Fruit fly (Drosophila melanogaster): ENCODE data around the gene Crag.

Gene Crag

dm6 chrX:8560087-8560999, 31.5 kb upstream of the Crag start, which contains the start of the genes CG12112 and Trf4-1 (continued):
- TF ChIP-seq pzg (GFP tag; optimal IDR thresholded peaks at IDR 0.05), result peak; percentile 91
- no peak for TF ChIP-seq prd (optimal IDR thresholded peaks at IDR 0.05)
- TF ChIP-seq prd (GFP tag; IDR thresholded peaks at IDR 0.05), result no peak
- TF ChIP-seq CG31224 (GFP tag; IDR thresholded peaks at IDR 0.05), result no peak
- no peak for TF ChIP-seq CG18599 (GFP tag; optimal IDR thresholded peaks at IDR 0.05)
- no peak for TF ChIP-seq CG8359 (GFP tag; optimal IDR thresholded peaks at IDR 0.05; ENCODE audit: borderline replicate concordance)
- TF ChIP-seq Hand (GFP tag; optimal IDR thresholded peaks at IDR 0.05), result no peak
- TF ChIP-seq Mad (GFP tag; optimal IDR thresholded peaks at IDR 0.05), result no peak
- TF ChIP-seq CG17186 (GFP tag; optimal IDR thresholded peaks at IDR 0.05), result peak; percentile 20
- peak; percentile 65; the same call in 2 of the 4 replicates for TF ChIP-seq chinmo (GFP tag; IDR thresholded peaks at IDR 0.05; ENCODE audit: partially characterized antibody)
- TF ChIP-seq sens (GFP tag), result peak; percentile 79
- TF ChIP-seq slou (GFP tag; optimal IDR thresholded peaks at IDR 0.05), result no peak
- peak; percentile 86 for TF ChIP-seq Sin3A (optimal IDR thresholded peaks at IDR 0.05)
- no peak for TF ChIP-seq run (tag; optimal IDR thresholded peaks at IDR 0.05)
- no peak for TF ChIP-seq CG11723 (GFP tag; optimal IDR thresholded peaks at IDR 0.05)
- no peak for TF ChIP-seq caup (GFP tag; optimal IDR thresholded peaks at IDR 0.05; ENCODE audit: severe bottlenecking)
- TF ChIP-seq CG8478 (optimal IDR thresholded peaks at IDR 0.05), result peak; percentile 73
- TF ChIP-seq CG15479 (GFP tag; optimal IDR thresholded peaks at IDR 0.05), result peak; percentile 91
- TF ChIP-seq CG8290 (GFP tag; optimal IDR thresholded peaks at IDR 0.05), result no peak
- peak in 1 of 2 experiments; percentile 38 for TF ChIP-seq CG8290 (tag; optimal IDR thresholded peaks at IDR 0.05)
- no peak for TF ChIP-seq B-H1 (GFP tag; IDR thresholded peaks at IDR 0.05)
- no peak for TF ChIP-seq eyg (GFP tag; optimal IDR thresholded peaks at IDR 0.05)
- TF ChIP-seq CG32772 (GFP tag; IDR thresholded peaks at IDR 0.05), result no peak
- TF ChIP-seq gsb-n (tag; optimal IDR thresholded peaks at IDR 0.05), result no peak
- no peak for TF ChIP-seq CG15011 (GFP tag; optimal IDR thresholded peaks at IDR 0.05)
- TF ChIP-seq zfh1 (GFP tag; IDR thresholded peaks at IDR 0.05), result 0 out of 3 replicates have a peak, but pooled peaks have one; percentile 34
- peak; percentile 79 for TF ChIP-seq HLH4C (GFP tag; IDR thresholded peaks at IDR 0.05; ENCODE audit: partially characterized antibody)
- TF ChIP-seq CG16863 (GFP tag; optimal IDR thresholded peaks at IDR 0.05), result no peak
- TF ChIP-seq CG6272 (GFP tag; IDR thresholded peaks at IDR 0.05), result no peak
- TF ChIP-seq org-1 (GFP tag; optimal IDR thresholded peaks at IDR 0.05), result no peak
- TF ChIP-seq toy (GFP tag; IDR thresholded peaks at IDR 0.05), result no peak
- TF ChIP-seq Xrp1 (GFP tag; IDR thresholded peaks at IDR 0.05), result 0 out of 2 replicates have a peak, but pooled peaks have one; percentile 15
- peak; percentile 14 for TF ChIP-seq jumu (GFP tag; optimal IDR thresholded peaks at IDR 0.05)
- no peak for TF ChIP-seq gro (GFP tag; optimal IDR thresholded peaks at IDR 0.05)
- no peak for TF ChIP-seq bab2 (GFP tag; optimal IDR thresholded peaks at IDR 0.05)
- TF ChIP-seq Opbp (GFP tag; IDR thresholded peaks at IDR 0.05; ENCODE audit: partially characterized antibody), result peak; percentile 78
- peak; percentile 79 for TF ChIP-seq Dll (GFP tag; IDR thresholded peaks at IDR 0.05; ENCODE audit: partially characterized antibody)
- no peak for TF ChIP-seq Atf3 (GFP tag; optimal IDR thresholded peaks at IDR 0.05)
- TF ChIP-seq Eip74EF (GFP tag; optimal IDR thresholded peaks at IDR 0.05), result no peak
- TF ChIP-seq gsb (GFP tag; IDR thresholded peaks at IDR 0.05), result no peak
- no peak for TF ChIP-seq CG17359 (tag; optimal IDR thresholded peaks at IDR 0.05)
- TF ChIP-seq emc (GFP tag; optimal IDR thresholded peaks at IDR 0.05), result no peak
- TF ChIP-seq twi (tag; optimal IDR thresholded peaks at IDR 0.05), result no peak
- TF ChIP-seq Dbx (GFP tag; IDR thresholded peaks at IDR 0.05), result no peak
- TF ChIP-seq Pdp1 (GFP tag; optimal IDR thresholded peaks at IDR 0.05), result no peak
- TF ChIP-seq al (GFP tag; IDR thresholded peaks at IDR 0.05), result no peak
- no peak for TF ChIP-seq CG31388 (GFP tag; optimal IDR thresholded peaks at IDR 0.05)
- TF ChIP-seq cas (GFP tag; IDR thresholded peaks at IDR 0.05), result no peak
- TF ChIP-seq tap (tag; optimal IDR thresholded peaks at IDR 0.05), result no peak
- TF ChIP-seq Oaz (GFP tag; IDR thresholded peaks at IDR 0.05), result no peak

Data from whole organism, embryonic.